Fruit fly (Drosophila melanogaster) whole organism, wandering third instar larva: ENCODE measurements around the gene Sema1a.

Source experiments
- Abd-B ChIP-seq: fragments of >200 bp; optimal IDR thresholded peaks from 2 replicates; lab custom pipeline; 2017; ENCODE audit warnings: missing biosample characterization, missing genetic modification characterization
- CG32264 ChIP-seq: fragments of 200-800 bp; sonication (Bioruptor generic); optimal IDR thresholded peaks from 2 replicates; lab custom pipeline; 2016; ENCODE audit warnings: missing biosample characterization, missing genetic modification characterization
- CrebA ChIP-seq: fragments of 200-800 bp; sonication (Bioruptor generic); optimal IDR thresholded peaks from 2 replicates; lab custom pipeline; 2016; ENCODE audit warnings: missing biosample characterization, mild to moderate bottlenecking, missing genetic modification characterization, borderline replicate concordance
- Dfd ChIP-seq: fragments of >200 bp; optimal IDR thresholded peaks from 2 replicates; lab custom pipeline; 2017; ENCODE audit warnings: missing biosample characterization, missing genetic modification characterization
- HLH106 ChIP-seq: fragments of 200-800 bp; optimal IDR thresholded peaks from 3 replicates; lab custom pipeline; 2019; ENCODE audit warnings: missing biosample characterization, mild to moderate bottlenecking, missing genetic modification characterization, moderate library complexity
- Hnf4 ChIP-seq: fragments of 200-800 bp; sonication (Bioruptor generic); optimal IDR thresholded peaks from 2 replicates; lab custom pipeline; 2016; ENCODE audit warnings: missing biosample characterization, mild to moderate bottlenecking, missing genetic modification characterization
- Hr78 ChIP-seq: fragments of >200 bp; optimal IDR thresholded peaks from 2 replicates; lab custom pipeline; 2017; ENCODE audit warnings: missing biosample characterization, missing genetic modification characterization
- Hr83 ChIP-seq: fragments of 200-300 bp; sonication (Bioruptor generic); optimal IDR thresholded peaks from 2 replicates; lab custom pipeline; 2016; ENCODE audit warnings: missing biosample characterization, mild to moderate bottlenecking, missing genetic modification characterization, moderate library complexity; ENCODE audit not compliant: poor library complexity, severe bottlenecking
- Jra ChIP-seq: sonication (Bioruptor generic); optimal IDR thresholded peaks from 2 replicates; lab custom pipeline; 2016; ENCODE audit warnings: missing biosample characterization, missing genetic modification characterization
- Mio ChIP-seq: sonication (Bioruptor generic); optimal IDR thresholded peaks from 2 replicates; lab custom pipeline; 2016; ENCODE audit warnings: missing biosample characterization, missing genetic modification characterization
- Myc ChIP-seq: fragments of >200 bp; optimal IDR thresholded peaks from 2 replicates; lab custom pipeline; 2017
- N ChIP-seq: fragments of >200 bp; optimal IDR thresholded peaks from 2 replicates; lab custom pipeline; 2018; ENCODE audit warnings: missing biosample characterization, missing external identifiers, missing genetic modification characterization
- OdsH ChIP-seq: fragments of 200-800 bp; sonication (Bioruptor generic); optimal IDR thresholded peaks from 2 replicates; lab custom pipeline; 2016; ENCODE audit warnings: missing biosample characterization, mild to moderate bottlenecking, missing genetic modification characterization
- Rel ChIP-seq, 2 experiments: fragments of 200-800 bp; sonication (Bioruptor generic) in 1 of 2; optimal IDR thresholded peaks; 2 replicates in 1 of 2; 3 replicates in 1 of 2; lab custom pipeline; 2016 to 2019; ENCODE audit warnings: mild to moderate bottlenecking in 2 of 2, missing biosample characterization in 2 of 2, missing genetic modification characterization in 2 of 2, moderate library complexity in 1 of 2
- Sp1 ChIP-seq: fragments of 200-800 bp; sonication (Bioruptor generic); optimal IDR thresholded peaks from 3 replicates; lab custom pipeline; 2019; ENCODE audit warnings: missing biosample characterization, mild to moderate bottlenecking, missing genetic modification characterization, moderate library complexity
- Vsx2 ChIP-seq: fragments of 200-300, 225-300 bp; sonication (Bioruptor generic); optimal IDR thresholded peaks from 2 replicates; lab custom pipeline; 2018; ENCODE audit warnings: missing biosample characterization, missing genetic modification characterization; ENCODE audit not compliant: partially characterized antibody
- br ChIP-seq: fragments of 200-800 bp; sonication (Bioruptor generic); optimal IDR thresholded peaks from 2 replicates; lab custom pipeline; 2016; ENCODE audit warnings: missing biosample characterization, missing genetic modification characterization
- brk ChIP-seq: fragments of 200-800 bp; sonication (Bioruptor generic); optimal IDR thresholded peaks from 2 replicates; lab custom pipeline; 2016; ENCODE audit warnings: missing biosample characterization, mild to moderate bottlenecking, missing genetic modification characterization
- dl ChIP-seq, 2 experiments: fragments of 175-275, 200-275 bp in 1 of 2; fragments of 200-275 bp in 1 of 2; sonication (Bioruptor generic); optimal IDR thresholded peaks; lab custom pipeline; 2018; ENCODE audit warnings: mild to moderate bottlenecking in 2 of 2, missing biosample characterization in 2 of 2, missing genetic modification characterization in 2 of 2, moderate library complexity in 2 of 2; ENCODE audit not compliant: partially characterized antibody in 2 of 2, insufficient read depth in 1 of 2
- dmrt93B ChIP-seq: fragments of 200-800 bp; sonication (Bioruptor generic); optimal IDR thresholded peaks from 2 replicates; lab custom pipeline; 2018; ENCODE audit warnings: missing biosample characterization, mild to moderate bottlenecking, missing genetic modification characterization
- foxo ChIP-seq, 2 experiments: fragments of 200-800 bp; sonication (Bioruptor generic); optimal IDR thresholded peaks; 2 replicates in 1 of 2; 3 replicates in 1 of 2; lab custom pipeline; 2016 to 2017; ENCODE audit warnings: missing biosample characterization in 2 of 2, missing genetic modification characterization in 2 of 2
- h ChIP-seq: fragments of 200-800 bp; sonication (Bioruptor generic); optimal IDR thresholded peaks from 3 replicates; lab custom pipeline; 2016; ENCODE audit warnings: missing biosample characterization, mild to moderate bottlenecking, missing genetic modification characterization
- jim ChIP-seq: fragments of 175-275, 200-325 bp; sonication (Bioruptor generic); optimal IDR thresholded peaks from 2 replicates; lab custom pipeline; 2016; ENCODE audit warnings: missing biosample characterization, mild to moderate bottlenecking, missing genetic modification characterization
- lola ChIP-seq: fragments of >200 bp; optimal IDR thresholded peaks from 2 replicates; lab custom pipeline; 2017; ENCODE audit warnings: missing biosample characterization, missing genetic modification characterization
- pan ChIP-seq: fragments of >200 bp; optimal IDR thresholded peaks from 2 replicates; lab custom pipeline; 2017
- rgr ChIP-seq: fragments of 200-800 bp; sonication (Bioruptor generic); optimal IDR thresholded peaks from 3 replicates; lab custom pipeline; 2016; ENCODE audit warnings: missing biosample characterization, mild to moderate bottlenecking, missing genetic modification characterization
- sage ChIP-seq: fragments of 200-800 bp; sonication (Bioruptor generic); optimal IDR thresholded peaks from 2 replicates; lab custom pipeline; 2016; ENCODE audit warnings: missing biosample characterization, mild to moderate bottlenecking, missing genetic modification characterization
- sv ChIP-seq: fragments of 200-800 bp; sonication (Bioruptor generic); optimal IDR thresholded peaks from 3 replicates; lab custom pipeline; 2016; ENCODE audit warnings: missing biosample characterization, missing genetic modification characterization
- tai ChIP-seq: sonication (Bioruptor generic); optimal IDR thresholded peaks from 2 replicates; lab custom pipeline; 2016; ENCODE audit warnings: missing biosample characterization, missing genetic modification characterization
- usp ChIP-seq: fragments of >200 bp; optimal IDR thresholded peaks from 2 replicates; lab custom pipeline; 2017; ENCODE audit warnings: missing biosample characterization, missing genetic modification characterization
- woc ChIP-seq: sonication (Bioruptor generic); optimal IDR thresholded peaks from 2 replicates; lab custom pipeline; 2016; ENCODE audit warnings: missing biosample characterization, mild to moderate bottlenecking, missing genetic modification characterization

Gene Sema1a

dm6 chr2L:8700870-8701616 is 159.1 kb downstream of the Sema1a start:
- TF ChIP-seq br (no peak), Rel (GFP tag; optimal IDR thresholded peaks at IDR 0.05; lab: Kevin White, UChicago) (no peak), Rel (tag; optimal IDR thresholded peaks at IDR 0.05; lab: Kevin White, UChicago) (peak; percentile 17), tai (GFP tag; lab: Kevin White, UChicago) (no peak), Hnf4 (GFP tag; lab: Kevin White, UChicago) (peak; percentile 53), brk (GFP tag; lab: Kevin White, UChicago) (no peak), dmrt93B (no peak)

dm6 chr2L:8702907-8703626 is 161.1 kb downstream of the Sema1a start:
- TF ChIP-seq jim (GFP tag; lab: Kevin White, UChicago) (no peak), OdsH (GFP tag; lab: Kevin White, UChicago) (no peak), Rel (GFP tag; optimal IDR thresholded peaks at IDR 0.05; lab: Kevin White, UChicago) (no peak), Rel (tag; optimal IDR thresholded peaks at IDR 0.05; lab: Kevin White, UChicago) (peak; percentile 98), Hr78 (GFP tag; lab: Kevin White, UChicago) (no peak), rgr (GFP tag; lab: Kevin White, UChicago) (no peak), pan (no peak)

dm6 chr2L:8704648-8705622 is 163.0 kb downstream of the Sema1a start, which contains the start of gene CatB:
CatB (plus strand) TSS chr2L:8705572.
- TF ChIP-seq pan (no peak), Hnf4 (GFP tag; lab: Kevin White, UChicago) (peak; percentile 72), Hr78 (GFP tag; lab: Kevin White, UChicago) (no peak), Rel (GFP tag; optimal IDR thresholded peaks at IDR 0.05; lab: Kevin White, UChicago) (peak; percentile 65), Rel (tag; optimal IDR thresholded peaks at IDR 0.05; lab: Kevin White, UChicago) (peak; percentile 60), foxo (GFP tag; optimal IDR thresholded peaks at IDR 0.05; lab: Kevin White, UChicago) (peak in 1 of 2 experiments; percentile 33), CrebA (GFP tag; lab: Kevin White, UChicago) (peak; percentile 92), br (peak; percentile 16), Sp1 (peak; percentile 64), woc (GFP tag; lab: Kevin White, UChicago) (peak; percentile 10), brk (GFP tag; lab: Kevin White, UChicago) (peak; percentile 73), h (GFP tag; lab: Kevin White, UChicago) (peak; percentile 66), jim (GFP tag; lab: Kevin White, UChicago) (no peak)

dm6 chr2L:8707522-8707921 is 165.6 kb downstream of the Sema1a start:
- no peak for TF ChIP-seq brk (GFP tag; lab: Kevin White, UChicago)
- TF ChIP-seq Abd-B (GFP tag; lab: Kevin White, UChicago) = no peak
- TF ChIP-seq foxo (GFP tag; optimal IDR thresholded peaks at IDR 0.05; lab: Kevin White, UChicago) = no peak
- TF ChIP-seq Sp1 = no peak
- TF ChIP-seq br = no peak
- TF ChIP-seq usp (GFP tag; lab: Kevin White, UChicago) = no peak
- TF ChIP-seq HLH106 = no peak
- no peak for TF ChIP-seq N
- no peak for TF ChIP-seq sage (GFP tag; lab: Kevin White, UChicago)
- TF ChIP-seq Rel (GFP tag; optimal IDR thresholded peaks at IDR 0.05; lab: Kevin White, UChicago) = no peak
- no peak for TF ChIP-seq Rel (tag; optimal IDR thresholded peaks at IDR 0.05; lab: Kevin White, UChicago)
- no peak for TF ChIP-seq OdsH (GFP tag; lab: Kevin White, UChicago)
- no peak for TF ChIP-seq Dfd (GFP tag; lab: Kevin White, UChicago)

dm6 chr2L:8708399-8709077 is 166.6 kb downstream of the Sema1a start:
- TF ChIP-seq dl (GFP tag; optimal IDR thresholded peaks at IDR 0.05; lab: Kevin White, UChicago; ENCODE audit: insufficient read depth in 1 of 2, partially characterized antibody in 2 of 2) (no peak), tai (GFP tag; lab: Kevin White, UChicago) (no peak), OdsH (GFP tag; lab: Kevin White, UChicago) (no peak), sv (GFP tag; lab: Kevin White, UChicago) (no peak), Mio (no peak), lola (GFP tag; lab: Kevin White, UChicago) (no peak), Dfd (GFP tag; lab: Kevin White, UChicago) (no peak), Vsx2 (GFP tag; lab: Kevin White, UChicago) (peak; percentile 59), CG32264 (GFP tag; lab: Kevin White, UChicago) (no peak), br (no peak), brk (GFP tag; lab: Kevin White, UChicago) (no peak), Hnf4 (GFP tag; lab: Kevin White, UChicago) (peak; percentile 23), Hr83 (GFP tag; lab: Kevin White, UChicago) (no peak), jim (GFP tag; lab: Kevin White, UChicago) (no peak), dmrt93B (no peak), Hr78 (GFP tag; lab: Kevin White, UChicago) (no peak), Rel (GFP tag; optimal IDR thresholded peaks at IDR 0.05; lab: Kevin White, UChicago) (no peak), Rel (tag; optimal IDR thresholded peaks at IDR 0.05; lab: Kevin White, UChicago) (peak; percentile 41), CrebA (GFP tag; lab: Kevin White, UChicago) (no peak), pan (no peak), Myc (lab: Kevin White, UChicago) (no peak), foxo (GFP tag; optimal IDR thresholded peaks at IDR 0.05; lab: Kevin White, UChicago) (no peak), Jra (no peak)
